Worm (Caenorhabditis elegans): Measurements from ENCODE around the gene col-186.

The col-186 gene

ce11 chrX:15988577-15988976 lies 37.3 kb downstream of the col-186 start:
- TF ChIP-seq ceh-82 (tag; optimal IDR thresholded peaks at IDR 0.05) (no peak), fkh-2 (tag; optimal IDR thresholded peaks at IDR 0.05) (no peak), mml-1 (tag; optimal IDR thresholded peaks at IDR 0.05) (no peak), unc-39 (tag; optimal IDR thresholded peaks at IDR 0.05) (no peak), nhr-11 (tag; optimal IDR thresholded peaks at IDR 0.05) (no peak), zag-1 (tag; optimal IDR thresholded peaks at IDR 0.05) (no peak), nhr-237 (tag; optimal IDR thresholded peaks at IDR 0.05) (no peak), jun-1 (tag; optimal IDR thresholded peaks at IDR 0.05) (no peak), lin-15B (tag; optimal IDR thresholded peaks at IDR 0.05) (no peak), lsy-12 (tag; optimal IDR thresholded peaks at IDR 0.05) (no peak), nhr-67 (tag; optimal IDR thresholded peaks at IDR 0.05) (no peak), ama-1 (optimal IDR thresholded peaks at IDR 0.05) (no peak), ztf-11 (tag; optimal IDR thresholded peaks at IDR 0.05) (no peak), nhr-77 (tag; optimal IDR thresholded peaks at IDR 0.05) (no peak), nhr-43 (tag; optimal IDR thresholded peaks at IDR 0.05; ENCODE audit: poor library complexity, severe bottlenecking) (no peak)

- TF ChIP-seq ceh-82 (tag; optimal IDR thresholded peaks at IDR 0.05): no peak
These were observed 41.5 kb downstream of the col-186 start for ce11 chrX:15992806-15993205.

DNA sequence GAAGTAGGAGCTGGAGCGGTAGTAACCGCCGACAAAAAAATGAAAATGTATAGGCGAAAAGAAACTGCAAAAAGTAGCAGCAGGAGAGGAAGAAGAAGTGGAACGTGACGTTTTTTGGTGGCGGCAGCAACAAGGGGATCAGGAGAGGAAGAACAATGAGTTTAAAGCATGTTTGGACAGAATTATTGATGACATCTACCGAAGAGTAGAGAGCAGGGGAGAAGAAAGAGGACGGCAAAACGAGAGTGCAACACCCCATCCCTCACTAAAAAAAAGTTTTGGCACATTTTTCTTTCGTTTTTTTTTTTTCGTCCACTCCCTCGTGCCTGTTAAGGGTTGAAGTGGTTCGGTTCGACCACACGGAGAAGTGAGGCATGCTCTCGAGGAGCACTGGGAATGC lies 42.6 kb downstream of the col-186 start:
- TF ChIP-seq elt-2 (tag; optimal IDR thresholded peaks at IDR 0.05) (no peak), lin-39 (tag; optimal IDR thresholded peaks at IDR 0.05) (peak; percentile 62)

DNA sequence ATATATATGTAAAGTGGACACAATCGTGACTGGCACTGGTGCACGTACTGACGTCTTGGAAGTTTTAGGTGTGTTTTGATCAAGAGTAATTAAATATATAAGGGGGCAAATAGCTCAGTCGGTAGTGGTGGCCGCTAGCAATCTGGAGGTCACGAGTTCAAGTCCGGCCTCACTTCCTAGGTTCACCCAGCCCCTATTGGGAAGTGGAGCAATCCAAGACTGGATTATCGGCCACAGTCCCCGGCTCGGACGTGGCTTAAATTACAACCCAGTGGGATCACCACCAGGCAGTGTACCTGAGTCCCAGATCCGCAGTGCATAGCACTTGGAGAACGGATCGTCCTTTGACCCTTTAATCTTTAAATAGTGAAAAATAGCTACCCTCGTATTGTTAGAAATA lies 45.9 kb downstream of the col-186 start:
- TF ChIP-seq ZK546.5 (tag; optimal IDR thresholded peaks at IDR 0.05): no peak

ce11 chrX:15997926-15998325 lies 46.6 kb downstream of the col-186 start:
- TF ChIP-seq nhr-12 (tag; optimal IDR thresholded peaks at IDR 0.05) (no peak), tbx-2 (tag; optimal IDR thresholded peaks at IDR 0.05) (no peak), mml-1 (tag; optimal IDR thresholded peaks at IDR 0.05) (no peak), nhr-28 (tag; optimal IDR thresholded peaks at IDR 0.05) (no peak), snpc-4 (tag; optimal IDR thresholded peaks at IDR 0.05) (peak; percentile 48)

- TF ChIP-seq ceh-28 (tag; optimal IDR thresholded peaks at IDR 0.05) (no peak), nhr-12 (tag; optimal IDR thresholded peaks at IDR 0.05) (no peak), nhr-11 (tag; optimal IDR thresholded peaks at IDR 0.05) (no peak), nhr-23 (tag; optimal IDR thresholded peaks at IDR 0.05) (no peak), lin-39 (tag; optimal IDR thresholded peaks at IDR 0.05) (no peak), ceh-82 (tag; optimal IDR thresholded peaks at IDR 0.05) (no peak), fkh-10 (GFP tag; optimal IDR thresholded peaks at IDR 0.05) (no peak), R02D3.7 (tag; optimal IDR thresholded peaks at IDR 0.05) (no peak), nhr-76 (tag; optimal IDR thresholded peaks at IDR 0.05) (no peak), daf-12 (tag; optimal IDR thresholded peaks at IDR 0.05) (no peak), tbx-2 (tag; optimal IDR thresholded peaks at IDR 0.05) (no peak), nhr-237 (tag; optimal IDR thresholded peaks at IDR 0.05) (no peak)
These were observed 51.5 kb downstream of the col-186 start for ce11 chrX:16002794-16003193.

Data from whole organism, L3 larva.